Worm (Caenorhabditis elegans) whole organism, L4 larva: ENCODE data around the gene grd-8.
A peak's percentile ranks its signal among the peaks of the same experiment; 100 is the strongest.

ENCODE experiments used
- Y48G9A.11 ChIP-seq: fragments of 200-800 bp; sonication (Bioruptor generic); IDR thresholded peaks from 2 replicates; pipeline ENCODE4 v1.3.6; 2022; ENCODE audit warnings: missing genetic modification reagents, missing genetic modification characterization, missing compliant biosample characterization
- ama-1 ChIP-seq: fragments of 150-350 bp; optimal IDR thresholded peaks from 2 replicates; lab custom pipeline; 2014; ENCODE audit warnings: inconsistent platforms, mixed read lengths
- fkh-10 ChIP-seq: fragments of 150-350 bp; optimal IDR thresholded peaks from 2 replicates; lab custom pipeline; 2014; ENCODE audit warnings: missing biosample characterization, missing genetic modification reagents, missing genetic modification characterization
- lim-7 ChIP-seq: fragments of 200-800 bp; sonication (Bioruptor generic); IDR thresholded peaks from 2 replicates; pipeline ENCODE4 v1.3.6; 2022; ENCODE audit warnings: missing genetic modification characterization, missing compliant biosample characterization
- lin-15B ChIP-seq: fragments of 150-350 bp; sonication (generic microtip); optimal IDR thresholded peaks from 3 replicates; lab custom pipeline; 2014; ENCODE audit warnings: missing biosample characterization, missing genetic modification characterization
- lin-39 ChIP-seq: fragments of 150-350 bp; optimal IDR thresholded peaks from 2 replicates; lab custom pipeline; 2014; ENCODE audit warnings: missing biosample characterization, missing genetic modification reagents, missing genetic modification characterization
- mep-1 ChIP-seq: fragments of 150-350 bp; sonication (generic microtip); optimal IDR thresholded peaks from 3 replicates; lab custom pipeline; 2014; ENCODE audit warnings: missing biosample characterization, missing genetic modification characterization
- nhr-111 ChIP-seq: fragments of 200-800 bp; sonication (Bioruptor generic); optimal IDR thresholded peaks from 2 replicates; lab custom pipeline; 2018; ENCODE audit warnings: mild to moderate bottlenecking, missing genetic modification characterization, missing compliant biosample characterization
- nhr-237 ChIP-seq: sonication (generic microtip); optimal IDR thresholded peaks from 2 replicates; lab custom pipeline; 2017; ENCODE audit warnings: missing biosample characterization, missing genetic modification characterization
- nhr-28 ChIP-seq: fragments of 150-350 bp; optimal IDR thresholded peaks from 2 replicates; lab custom pipeline; 2014; ENCODE audit warnings: missing biosample characterization, missing genetic modification characterization
- snpc-4 ChIP-seq: fragments of 150-350 bp; optimal IDR thresholded peaks from 2 replicates; lab custom pipeline; 2014; ENCODE audit warnings: missing biosample characterization, missing genetic modification characterization
- zag-1 ChIP-seq: fragments of 150-350 bp; optimal IDR thresholded peaks from 2 replicates; lab custom pipeline; 2014; ENCODE audit warnings: missing biosample characterization, missing genetic modification characterization

DNA sequence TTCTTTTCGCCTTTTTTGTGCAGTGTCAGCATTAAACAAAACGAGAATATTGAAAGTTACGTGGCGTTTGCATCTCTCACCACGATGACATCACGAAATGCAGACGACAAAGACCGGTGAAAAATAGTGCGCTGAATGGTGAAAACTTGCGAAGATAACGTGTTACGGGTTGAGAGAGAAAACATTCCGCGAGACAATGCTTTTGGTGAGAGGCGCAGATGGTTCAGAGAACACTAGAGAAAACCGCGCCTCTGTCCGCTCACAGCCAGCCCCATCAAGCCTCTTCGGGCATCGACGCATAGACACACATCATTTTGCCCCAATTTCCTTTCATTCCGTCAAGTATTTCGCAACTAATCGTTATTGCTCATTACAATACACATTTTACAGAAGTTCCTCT, 12.3 kb downstream of the grd-8 start, which contains the start of the genes C37C3.9 and C37C3.18:
- TF ChIP-seq lin-39 (tag; lab: Kevin White, UChicago) (no peak), snpc-4 (tag; lab: Kevin White, UChicago) (peak; percentile 72), zag-1 (no peak), ama-1 (lab: Kevin White, UChicago) (peak; percentile 48), Y48G9A.11 (GFP tag; lab: Robert Waterston, UW) (no peak), nhr-28 (tag; lab: Kevin White, UChicago) (peak; percentile 83), nhr-237 (tag; lab: Kevin White, UChicago) (no peak), lim-7 (no peak), mep-1 (tag; lab: Kevin White, UChicago) (peak; percentile 78), fkh-10 (GFP tag; lab: Kevin White, UChicago) (peak; percentile 23), nhr-111 (GFP tag; lab: Kevin White, UChicago) (no peak), lin-15B (tag; lab: Kevin White, UChicago) (no peak)
